Fruit fly (Drosophila melanogaster): Measurements from ENCODE around the gene Ilp1.

The Ilp1 gene

dm6 chr3L:9829154-9829553, 30.9 kb downstream of the Ilp1 start:
- TF ChIP-seq pan (optimal IDR thresholded peaks at IDR 0.05) = no peak
- no peak for TF ChIP-seq sv (GFP tag; optimal IDR thresholded peaks at IDR 0.05)
- no peak for TF ChIP-seq jim (GFP tag; optimal IDR thresholded peaks at IDR 0.05)
- TF ChIP-seq dmrt93B (GFP tag; optimal IDR thresholded peaks at IDR 0.05) = no peak
- TF ChIP-seq Hr83 (GFP tag; optimal IDR thresholded peaks at IDR 0.05; ENCODE audit: poor library complexity, severe bottlenecking) = no peak
- TF ChIP-seq Myc (optimal IDR thresholded peaks at IDR 0.05) = no peak
- no peak for TF ChIP-seq dl (GFP tag; optimal IDR thresholded peaks at IDR 0.05; ENCODE audit: insufficient read depth in 1 of 2, partially characterized antibody in 2 of 2)
- TF ChIP-seq br (GFP tag; optimal IDR thresholded peaks at IDR 0.05) = no peak
- TF ChIP-seq Sp1 (GFP tag; optimal IDR thresholded peaks at IDR 0.05) = no peak
- no peak for TF ChIP-seq tai (GFP tag; optimal IDR thresholded peaks at IDR 0.05)
- no peak for TF ChIP-seq Vsx2 (GFP tag; optimal IDR thresholded peaks at IDR 0.05; ENCODE audit: partially characterized antibody)
- TF ChIP-seq CrebA (GFP tag; optimal IDR thresholded peaks at IDR 0.05; ENCODE audit: borderline replicate concordance) = no peak
- no peak for TF ChIP-seq woc (GFP tag; optimal IDR thresholded peaks at IDR 0.05)

- TF ChIP-seq Dfd (GFP tag; optimal IDR thresholded peaks at IDR 0.05) (peak; percentile 2), Hr83 (GFP tag; optimal IDR thresholded peaks at IDR 0.05; ENCODE audit: poor library complexity, severe bottlenecking) (no peak), Rel (GFP tag; optimal IDR thresholded peaks at IDR 0.05) (no peak), Rel (tag; optimal IDR thresholded peaks at IDR 0.05) (no peak)
Measured at dm6 chr3L:9829639-9830341, 31.6 kb downstream of the Ilp1 start.

dm6 chr3L:9832125-9832524, 33.9 kb downstream of the Ilp1 start:
- TF ChIP-seq Dfd (GFP tag; optimal IDR thresholded peaks at IDR 0.05) (peak; percentile 93), h (GFP tag; optimal IDR thresholded peaks at IDR 0.05) (no peak)

dm6 chr3L:9836524-9837047, 38.4 kb downstream of the Ilp1 start, which contains the start of gene I-2:
TSS of gene I-2 (minus strand) at chr3L:9836805.
- TF ChIP-seq Abd-B (GFP tag; optimal IDR thresholded peaks at IDR 0.05) (no peak), foxo (GFP tag; optimal IDR thresholded peaks at IDR 0.05) (no peak), Dif (GFP tag; optimal IDR thresholded peaks at IDR 0.05; ENCODE audit: partially characterized antibody) (no peak), woc (GFP tag; optimal IDR thresholded peaks at IDR 0.05) (no peak), Mio (GFP tag; optimal IDR thresholded peaks at IDR 0.05) (no peak), CrebA (GFP tag; optimal IDR thresholded peaks at IDR 0.05; ENCODE audit: borderline replicate concordance) (no peak), usp (GFP tag; optimal IDR thresholded peaks at IDR 0.05) (no peak), dmrt93B (GFP tag; optimal IDR thresholded peaks at IDR 0.05) (no peak), sage (GFP tag; optimal IDR thresholded peaks at IDR 0.05) (no peak), rgr (GFP tag; optimal IDR thresholded peaks at IDR 0.05) (no peak), sv (GFP tag; optimal IDR thresholded peaks at IDR 0.05) (no peak), jim (GFP tag; optimal IDR thresholded peaks at IDR 0.05) (no peak), HLH106 (tag; optimal IDR thresholded peaks at IDR 0.05) (no peak), psq (GFP tag; optimal IDR thresholded peaks at IDR 0.05) (no peak), Hnf4 (GFP tag; optimal IDR thresholded peaks at IDR 0.05) (no peak), Jra (GFP tag; optimal IDR thresholded peaks at IDR 0.05) (no peak)

dm6 chr3L:9837053-9837452, 38.8 kb downstream of the Ilp1 start:
- TF ChIP-seq sage (GFP tag; optimal IDR thresholded peaks at IDR 0.05) (no peak), foxo (GFP tag; optimal IDR thresholded peaks at IDR 0.05) (no peak), Mio (GFP tag; optimal IDR thresholded peaks at IDR 0.05) (no peak), GATAd (GFP tag; optimal IDR thresholded peaks at IDR 0.05) (no peak), Dfd (GFP tag; optimal IDR thresholded peaks at IDR 0.05) (peak; percentile 92)

dm6 chr3L:9838534-9838933, 40.3 kb downstream of the Ilp1 start, which contains the start of gene Cdk8:
TSS of gene Cdk8 (minus strand) at chr3L:9838670.
- no peak for TF ChIP-seq Mio (GFP tag; optimal IDR thresholded peaks at IDR 0.05)
- peak; percentile 55 for TF ChIP-seq Myc (optimal IDR thresholded peaks at IDR 0.05)
- no peak for TF ChIP-seq OdsH (GFP tag; optimal IDR thresholded peaks at IDR 0.05)
- TF ChIP-seq HLH106 (tag; optimal IDR thresholded peaks at IDR 0.05) = no peak
- TF ChIP-seq GATAd (GFP tag; optimal IDR thresholded peaks at IDR 0.05) = no peak
- no peak for TF ChIP-seq br (GFP tag; optimal IDR thresholded peaks at IDR 0.05)
- peak; percentile 2 for TF ChIP-seq sv (GFP tag; optimal IDR thresholded peaks at IDR 0.05)
- TF ChIP-seq Rel (GFP tag; optimal IDR thresholded peaks at IDR 0.05) = no peak
- no peak for TF ChIP-seq Rel (tag; optimal IDR thresholded peaks at IDR 0.05)
- TF ChIP-seq CrebA (GFP tag; optimal IDR thresholded peaks at IDR 0.05; ENCODE audit: borderline replicate concordance) = no peak
- TF ChIP-seq woc (GFP tag; optimal IDR thresholded peaks at IDR 0.05) = no peak
- no peak for TF ChIP-seq foxo (GFP tag; optimal IDR thresholded peaks at IDR 0.05)

Measured in whole organism, wandering third instar larva.